Worm (Caenorhabditis elegans) whole organism, L2 larva: Measurements from ENCODE around the gene fip-4.
A peak's percentile ranks its signal among the peaks of the same experiment; 100 is the strongest.

Experiments used
- C34F6.9 ChIP-seq: fragments of 150-350 bp; optimal IDR thresholded peaks from 2 replicates; lab custom pipeline; 2014; ENCODE audit warnings: missing biosample characterization, missing genetic modification characterization
- F13H6.1 ChIP-seq: sonication (generic microtip); optimal IDR thresholded peaks from 2 replicates; lab custom pipeline; 2016; ENCODE audit warnings: missing genetic modification characterization, missing compliant biosample characterization
- R02D3.7 ChIP-seq: fragments of 150-350 bp; optimal IDR thresholded peaks from 2 replicates; lab custom pipeline; 2014; ENCODE audit warnings: missing biosample characterization, missing genetic modification characterization
- Y55F3AM.14 ChIP-seq: fragments of 200-800 bp; sonication (Bioruptor generic); optimal IDR thresholded peaks from 2 replicates; lab custom pipeline; 2018; ENCODE audit warnings: mild to moderate bottlenecking, missing genetic modification characterization, missing compliant biosample characterization
- ama-1 ChIP-seq: fragments of 150-350 bp; optimal IDR thresholded peaks from 2 replicates; lab custom pipeline; 2018; ENCODE audit warnings: inconsistent platforms
- blmp-1 ChIP-seq: sonication (generic microtip); optimal IDR thresholded peaks from 2 replicates; lab custom pipeline; 2017; ENCODE audit warnings: missing genetic modification characterization, mild to moderate bottlenecking, missing compliant biosample characterization, antibody characterized with exemption, moderate library complexity; ENCODE audit not compliant: insufficient read depth
- ceh-16 ChIP-seq: fragments of 150-350 bp; optimal IDR thresholded peaks from 2 replicates; lab custom pipeline; 2014; ENCODE audit warnings: missing biosample characterization, missing genetic modification characterization
- ceh-82 ChIP-seq: fragments of 150-350 bp; optimal IDR thresholded peaks from 2 replicates; lab custom pipeline; 2014; ENCODE audit warnings: missing biosample characterization, missing genetic modification characterization
- crh-2 ChIP-seq: sonication (generic microtip); optimal IDR thresholded peaks from 2 replicates; lab custom pipeline; 2017; ENCODE audit warnings: missing biosample characterization, missing genetic modification characterization
- egl-27 ChIP-seq: sonication (generic microtip); optimal IDR thresholded peaks from 3 replicates; lab custom pipeline; 2017; ENCODE audit warnings: missing biosample characterization, missing genetic modification reagents, missing genetic modification characterization
- elt-1 ChIP-seq: fragments of 150-350 bp; optimal IDR thresholded peaks from 2 replicates; lab custom pipeline; 2014; ENCODE audit warnings: missing biosample characterization, missing genetic modification characterization
- elt-3 ChIP-seq: sonication (generic microtip); optimal IDR thresholded peaks from 2 replicates; lab custom pipeline; 2017; ENCODE audit warnings: missing biosample characterization, missing genetic modification characterization
- fos-1 ChIP-seq: fragments of 150-350 bp; optimal IDR thresholded peaks from 2 replicates; lab custom pipeline; 2014; ENCODE audit warnings: missing biosample characterization, missing genetic modification characterization
- gmeb-1 ChIP-seq: fragments of 150-350 bp; optimal IDR thresholded peaks from 2 replicates; lab custom pipeline; 2014; ENCODE audit warnings: missing biosample characterization, missing genetic modification characterization
- lin-11 ChIP-seq: fragments of 150-350 bp; sonication (generic microtip); optimal IDR thresholded peaks from 2 replicates; lab custom pipeline; 2014; ENCODE audit warnings: missing biosample characterization, missing genetic modification characterization, inconsistent platforms, mixed read lengths
- lin-13 ChIP-seq: fragments of 150-350 bp; optimal IDR thresholded peaks from 2 replicates; lab custom pipeline; 2014; ENCODE audit warnings: missing biosample characterization, missing genetic modification reagents, missing genetic modification characterization
- lin-39 ChIP-seq: fragments of 150-350 bp; optimal IDR thresholded peaks from 2 replicates; lab custom pipeline; 2014; ENCODE audit warnings: missing biosample characterization, missing genetic modification reagents, missing genetic modification characterization
- lsy-2 ChIP-seq, 2 experiments: fragments of 150-350 bp in 1 of 2; sonication (generic microtip) in 1 of 2; optimal IDR thresholded peaks; 2 replicates each; lab custom pipeline; 2014 to 2017; ENCODE audit warnings: missing biosample characterization in 2 of 2, missing genetic modification characterization in 2 of 2
- mab-5 ChIP-seq: fragments of 150-350 bp; optimal IDR thresholded peaks from 2 replicates; lab custom pipeline; 2014; ENCODE audit warnings: missing biosample characterization, missing genetic modification characterization
- mbf-1 ChIP-seq: sonication (generic microtip); optimal IDR thresholded peaks from 2 replicates; lab custom pipeline; 2017; ENCODE audit warnings: missing biosample characterization, missing genetic modification characterization
- mdl-1 ChIP-seq, 2 experiments: fragments of 150-350 bp in 1 of 2; sonication (generic microtip) in 1 of 2; optimal IDR thresholded peaks; 2 replicates each; lab custom pipeline; 2017; ENCODE audit warnings: missing biosample characterization in 2 of 2, missing genetic modification characterization in 2 of 2
- nhr-11 ChIP-seq: fragments of 150-350 bp; optimal IDR thresholded peaks from 2 replicates; lab custom pipeline; 2014; ENCODE audit warnings: missing biosample characterization, missing genetic modification characterization
- nhr-12 ChIP-seq: fragments of 150-350 bp; optimal IDR thresholded peaks from 2 replicates; lab custom pipeline; 2014; ENCODE audit warnings: missing biosample characterization, missing genetic modification characterization
- nhr-129 ChIP-seq: fragments of 150-350 bp; optimal IDR thresholded peaks from 2 replicates; lab custom pipeline; 2014; ENCODE audit warnings: missing biosample characterization, missing genetic modification characterization
- nhr-21 ChIP-seq: fragments of 150-350 bp; optimal IDR thresholded peaks from 2 replicates; lab custom pipeline; 2014; ENCODE audit warnings: missing biosample characterization, missing genetic modification characterization
- nhr-23 ChIP-seq: fragments of 150-350 bp; optimal IDR thresholded peaks from 2 replicates; lab custom pipeline; 2014; ENCODE audit warnings: missing biosample characterization, missing genetic modification reagents, missing genetic modification characterization
- nhr-237 ChIP-seq: fragments of 150-350 bp; optimal IDR thresholded peaks from 2 replicates; lab custom pipeline; 2014; ENCODE audit warnings: missing biosample characterization, missing genetic modification characterization
- nhr-25 ChIP-seq: fragments of 150-350 bp; sonication (generic microtip); optimal IDR thresholded peaks from 3 replicates; lab custom pipeline; 2014; ENCODE audit warnings: missing biosample characterization, missing genetic modification characterization
- nhr-77 ChIP-seq: fragments of 150-350 bp; optimal IDR thresholded peaks from 2 replicates; lab custom pipeline; 2014; ENCODE audit warnings: missing biosample characterization, missing genetic modification characterization
- peb-1 ChIP-seq: fragments of 150-350 bp; optimal IDR thresholded peaks from 2 replicates; lab custom pipeline; 2014; ENCODE audit warnings: missing biosample characterization, missing genetic modification characterization
- sem-4 ChIP-seq: fragments of 150-350 bp; optimal IDR thresholded peaks from 2 replicates; lab custom pipeline; 2014; ENCODE audit warnings: missing biosample characterization, missing genetic modification reagents, missing genetic modification characterization
- skn-1 ChIP-seq: sonication (generic microtip); optimal IDR thresholded peaks from 2 replicates; lab custom pipeline; 2017; ENCODE audit warnings: missing biosample characterization, missing genetic modification characterization
- sma-3 ChIP-seq: sonication (generic microtip); optimal IDR thresholded peaks from 2 replicates; lab custom pipeline; 2016; ENCODE audit warnings: missing genetic modification reagents, missing genetic modification characterization, missing compliant biosample characterization
- sma-9 ChIP-seq, 2 experiments: fragments of 150-350 bp in 1 of 2; sonication (generic microtip) in 1 of 2; optimal IDR thresholded peaks; 2 replicates each; lab custom pipeline; 2014 to 2016; ENCODE audit warnings: missing genetic modification characterization in 2 of 2, mild to moderate bottlenecking in 1 of 2, missing biosample characterization in 1 of 2, missing compliant biosample characterization in 1 of 2, missing genetic modification reagents in 1 of 2, moderate library complexity in 1 of 2
- snpc-4 ChIP-seq: fragments of 150-350 bp; optimal IDR thresholded peaks from 2 replicates; lab custom pipeline; 2014; ENCODE audit warnings: missing biosample characterization, missing genetic modification characterization
- unc-39 ChIP-seq: fragments of 150-350 bp; optimal IDR thresholded peaks from 2 replicates; lab custom pipeline; 2014; ENCODE audit warnings: missing biosample characterization, missing genetic modification characterization
- unc-55 ChIP-seq: fragments of 150-350 bp; sonication (generic microtip); optimal IDR thresholded peaks from 3 replicates; lab custom pipeline; 2014; ENCODE audit warnings: missing biosample characterization, missing genetic modification reagents, missing genetic modification characterization
- unc-62 ChIP-seq: fragments of 150-350 bp; optimal IDR thresholded peaks from 2 replicates; lab custom pipeline; 2014; ENCODE audit warnings: missing biosample characterization, missing genetic modification reagents, missing genetic modification characterization
- zag-1 ChIP-seq: fragments of 150-350 bp; optimal IDR thresholded peaks from 2 replicates; lab custom pipeline; 2014; ENCODE audit warnings: missing biosample characterization, missing genetic modification characterization

fip-4 gene

DNA sequence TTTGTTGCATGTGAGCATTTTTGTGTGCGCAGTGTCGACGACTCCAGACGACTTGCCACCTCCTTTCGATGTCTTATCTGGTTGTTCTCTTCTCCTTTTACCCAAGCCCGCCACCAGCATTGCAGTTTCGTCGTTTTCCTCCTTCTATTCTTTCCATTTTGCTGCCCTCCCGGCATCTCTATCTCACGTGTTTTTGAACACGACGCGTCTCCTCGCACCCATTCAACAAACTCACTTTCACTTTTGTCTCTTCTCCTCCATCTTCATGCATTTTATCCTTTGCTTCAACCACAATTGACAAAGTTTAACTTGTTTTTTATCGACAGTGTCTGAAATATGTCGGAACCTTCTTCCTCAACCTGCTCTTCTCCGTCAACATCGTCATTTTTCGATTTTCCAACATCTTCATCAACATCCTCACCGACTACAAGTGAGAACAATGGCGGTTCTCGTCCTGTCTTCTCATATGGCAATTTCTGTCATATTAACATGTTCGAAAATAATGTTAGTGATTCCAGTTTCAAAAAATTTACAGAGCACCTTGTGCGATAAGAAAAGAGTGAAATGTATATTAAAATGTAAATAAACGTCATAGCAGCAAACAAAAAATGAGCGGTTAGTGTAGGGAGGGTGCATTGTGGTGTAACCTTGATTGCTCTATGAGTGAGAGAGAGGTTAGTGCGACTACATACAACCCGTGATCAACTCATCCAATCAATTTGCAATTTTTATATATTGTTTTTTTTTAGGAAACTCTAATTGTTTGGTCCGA lies at the start of gene fip-4:
fip-4 (minus strand) TSS at position 636 of the 772 bp plus-strand sequence.
- TF ChIP-seq ama-1 (lab: Kevin White, UChicago) (peak; percentile 55), F13H6.1 (peak; percentile 7), unc-55 (GFP tag; lab: Kevin White, UChicago) (no peak), snpc-4 (tag; lab: Kevin White, UChicago) (no peak), egl-27 (tag; lab: Kevin White, UChicago) (no peak), lin-13 (GFP tag; lab: Kevin White, UChicago) (no peak), nhr-21 (peak; percentile 44), lsy-2 (tag; optimal IDR thresholded peaks at IDR 0.05; lab: Kevin White, UChicago) (peak in 1 of 2 experiments; percentile 22), blmp-1 (peak; percentile 98), ceh-82 (tag; lab: Kevin White, UChicago) (no peak), mdl-1 (tag; optimal IDR thresholded peaks at IDR 0.05; lab: Kevin White, UChicago) (peak in 1 of 2 experiments; percentile 34), nhr-12 (tag; lab: Kevin White, UChicago) (no peak), ceh-16 (tag; lab: Kevin White, UChicago) (no peak), skn-1 (tag; lab: Kevin White, UChicago) (no peak), elt-3 (tag; lab: Kevin White, UChicago) (no peak), nhr-25 (peak; percentile 79), unc-39 (no peak), sma-9 (GFP tag; optimal IDR thresholded peaks at IDR 0.05; lab: Kevin White, UChicago) (peak; percentile 70), sma-9 (tag; optimal IDR thresholded peaks at IDR 0.05; lab: Kevin White, UChicago) (no peak), C34F6.9 (tag; lab: Kevin White, UChicago) (peak; percentile 45), fos-1 (tag; lab: Kevin White, UChicago) (peak; percentile 43), lin-39 (tag; lab: Kevin White, UChicago) (no peak), R02D3.7 (tag; lab: Kevin White, UChicago) (no peak), elt-1 (tag; lab: Kevin White, UChicago) (no peak), nhr-129 (tag; lab: Kevin White, UChicago) (peak; percentile 46), sem-4 (tag; lab: Kevin White, UChicago) (peak; percentile 28), nhr-11 (tag; lab: Kevin White, UChicago) (no peak), nhr-237 (tag; lab: Kevin White, UChicago) (no peak), Y55F3AM.14 (no peak), crh-2 (no peak), nhr-77 (tag; lab: Kevin White, UChicago) (no peak), peb-1 (no peak), gmeb-1 (tag; lab: Kevin White, UChicago) (no peak), mbf-1 (tag; lab: Kevin White, UChicago) (no peak), mab-5 (tag; lab: Kevin White, UChicago) (no peak), sma-3 (peak; percentile 29), zag-1 (no peak), nhr-23 (no peak)

DNA sequence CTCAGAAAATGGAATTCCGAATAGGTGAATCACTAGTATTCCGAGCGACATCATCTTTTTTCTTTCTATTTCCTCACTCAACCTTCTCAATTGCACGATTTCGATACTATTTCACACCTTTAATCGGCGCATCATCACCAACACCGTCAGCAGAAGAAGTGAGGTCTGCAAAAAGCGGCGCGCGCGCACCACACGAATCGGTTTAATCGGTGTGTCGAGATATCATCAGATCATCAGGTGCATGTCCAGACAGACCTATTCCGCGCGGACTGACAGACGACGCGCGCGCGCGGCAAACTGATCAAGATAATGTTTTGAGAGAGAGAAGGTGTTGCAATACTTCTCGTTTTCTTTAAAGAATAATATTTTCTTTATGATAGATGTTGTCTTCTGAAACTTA lies 49.4 kb upstream of the fip-4 start:
- TF ChIP-seq unc-62 (GFP tag; lab: Kevin White, UChicago) (no peak), nhr-21 (peak; percentile 38), sma-9 (GFP tag; optimal IDR thresholded peaks at IDR 0.05; lab: Kevin White, UChicago) (peak; percentile 68), sma-9 (tag; optimal IDR thresholded peaks at IDR 0.05; lab: Kevin White, UChicago) (no peak), elt-1 (tag; lab: Kevin White, UChicago) (peak; percentile 75), lin-11 (tag; lab: Kevin White, UChicago) (no peak), nhr-25 (peak; percentile 27), ceh-16 (tag; lab: Kevin White, UChicago) (peak; percentile 94), nhr-11 (tag; lab: Kevin White, UChicago) (no peak)
